Fruit fly (Drosophila melanogaster) whole organism, wandering third instar larva: ENCODE data around the gene cmet.

Experiments used
- GATAd ChIP-seq: sonication (Bioruptor generic); optimal IDR thresholded peaks from 2 replicates; lab custom pipeline; 2016; ENCODE audit warnings: missing biosample characterization, missing genetic modification characterization
- fru ChIP-seq: fragments of 200-800 bp; sonication (Bioruptor generic); optimal IDR thresholded peaks from 3 replicates; lab custom pipeline; 2016; ENCODE audit warnings: missing biosample characterization, mild to moderate bottlenecking, missing genetic modification characterization
- psq ChIP-seq: fragments of 200-800 bp; sonication (Bioruptor generic); optimal IDR thresholded peaks from 3 replicates; lab custom pipeline; 2017; ENCODE audit warnings: missing biosample characterization, mild to moderate bottlenecking, missing genetic modification characterization, moderate library complexity
- usp ChIP-seq: fragments of >200 bp; optimal IDR thresholded peaks from 2 replicates; lab custom pipeline; 2017; ENCODE audit warnings: missing biosample characterization, missing genetic modification characterization

DNA sequence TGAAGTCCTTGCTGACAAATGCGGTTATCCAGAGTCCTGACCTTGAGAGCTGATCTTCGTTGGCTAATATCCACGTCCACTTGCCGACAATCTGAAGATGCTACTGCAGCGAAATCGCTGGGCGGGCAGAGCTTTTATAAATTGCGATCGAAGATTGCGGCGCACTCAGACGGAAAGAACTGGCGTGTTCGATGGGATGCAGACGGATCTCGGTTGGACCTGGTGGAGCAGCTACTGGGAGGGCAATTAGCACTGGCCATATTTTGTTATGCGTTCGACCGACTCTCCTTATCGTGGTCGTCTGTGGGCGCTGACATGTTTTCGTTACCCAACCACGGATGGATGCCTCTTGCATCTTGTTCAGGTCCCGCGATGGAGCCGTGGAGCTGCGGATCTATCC lies 16.8 kb upstream of the cmet start, which contains the start of gene Osi21:
- no peak for TF ChIP-seq usp (GFP tag; lab: Kevin White, UChicago)
- no peak for TF ChIP-seq psq (GFP tag; lab: Kevin White, UChicago)
- no peak for TF ChIP-seq GATAd (GFP tag; lab: Kevin White, UChicago)
- TF ChIP-seq fru (GFP tag; lab: Kevin White, UChicago): no peak
